Worm (Caenorhabditis elegans) whole organism, young adult: Measurements from ENCODE around the gene wapl-1.
A peak's percentile ranks its signal among the peaks of the same experiment; 100 is the strongest.

Source experiments
- B0019.2 ChIP-seq: fragments of 200-800 bp; sonication (Bioruptor generic); conservative IDR thresholded peaks from 2 replicates; pipeline ENCODE4 v1.3.6; 2022; ENCODE audit warnings: missing genetic modification reagents, missing genetic modification characterization, missing compliant biosample characterization
- B0261.1 ChIP-seq: sonication (generic microtip); optimal IDR thresholded peaks from 2 replicates; lab custom pipeline; 2016; ENCODE audit warnings: mild to moderate bottlenecking, missing genetic modification characterization, moderate library complexity, missing compliant biosample characterization
- B0336.3 ChIP-seq: fragments of 200-800 bp; sonication (Bioruptor generic); IDR thresholded peaks from 2 replicates; pipeline ENCODE4 v1.3.6; 2022; ENCODE audit warnings: missing genetic modification characterization, missing compliant biosample characterization
- C06A6.2 ChIP-seq: fragments of 200-800 bp; sonication (Bioruptor generic); conservative IDR thresholded peaks from 2 replicates; pipeline ENCODE4 v1.3.6; 2022; ENCODE audit warnings: missing genetic modification characterization, missing compliant biosample characterization
- F10E7.11 ChIP-seq: sonication (generic microtip); optimal IDR thresholded peaks from 2 replicates; lab custom pipeline; 2017; ENCODE audit warnings: mild to moderate bottlenecking, missing genetic modification characterization, moderate library complexity, missing compliant biosample characterization
- F39B2.1 ChIP-seq: fragments of 200-800 bp; sonication (Bioruptor generic); IDR thresholded peaks from 2 replicates; pipeline ENCODE4 v1.3.6; 2022; ENCODE audit warnings: missing genetic modification reagents, missing genetic modification characterization, missing compliant biosample characterization
- F49E8.2 ChIP-seq: sonication (generic microtip); optimal IDR thresholded peaks from 3 replicates; lab custom pipeline; 2017; ENCODE audit warnings: missing genetic modification characterization, mild to moderate bottlenecking, missing compliant biosample characterization, antibody characterized with exemption, moderate library complexity; ENCODE audit not compliant: insufficient read depth
- F55B11.4 ChIP-seq: sonication (generic microtip); optimal IDR thresholded peaks from 2 replicates; lab custom pipeline; 2016; ENCODE audit warnings: missing compliant biosample characterization, missing genetic modification characterization, borderline replicate concordance; ENCODE audit not compliant: insufficient read depth
- Y53G8AR.9 ChIP-seq: fragments of 200-800 bp; sonication (Bioruptor generic); conservative IDR thresholded peaks from 2 replicates; pipeline ENCODE4 v1.3.6; 2022; ENCODE audit warnings: missing genetic modification reagents, missing genetic modification characterization, missing compliant biosample characterization
- Y67H2A.10 ChIP-seq: fragments of 200-800 bp; sonication (Bioruptor generic); conservative IDR thresholded peaks from 2 replicates; pipeline ENCODE4 v1.3.6; 2022; ENCODE audit warnings: missing genetic modification reagents, missing genetic modification characterization, missing compliant biosample characterization
- Y95B8A.8 ChIP-seq: fragments of 200-800 bp; sonication (Bioruptor generic); IDR thresholded peaks from 2 replicates; pipeline ENCODE4 v1.3.6; 2022; ENCODE audit warnings: missing genetic modification reagents, missing genetic modification characterization, missing compliant biosample characterization
- ZK185.1 ChIP-seq: sonication (generic microtip); optimal IDR thresholded peaks from 2 replicates; lab custom pipeline; 2016; ENCODE audit warnings: mild to moderate bottlenecking, missing genetic modification characterization, missing compliant biosample characterization; ENCODE audit not compliant: poor library complexity, severe bottlenecking
- ama-1 ChIP-seq, 3 experiments: fragments of 150-350 bp in 1 of 3; sonication (generic microtip) in 2 of 3; optimal IDR thresholded peaks; 2 replicates each; lab custom pipeline; 2014 to 2018; ENCODE audit warnings: missing biosample characterization in 2 of 3, missing genetic modification characterization in 2 of 3, missing genetic modification reagents in 2 of 3
- athp-1 ChIP-seq: sonication (generic microtip); optimal IDR thresholded peaks from 2 replicates; lab custom pipeline; 2017; ENCODE audit warnings: mild to moderate bottlenecking, missing genetic modification characterization, missing compliant biosample characterization
- attf-5 ChIP-seq: fragments of 200-800 bp; sonication (Bioruptor generic); optimal IDR thresholded peaks from 2 replicates; lab custom pipeline; 2018; ENCODE audit warnings: mild to moderate bottlenecking, missing genetic modification characterization, missing compliant biosample characterization
- bed-1 ChIP-seq: fragments of 200-800 bp; sonication (Bioruptor generic); IDR thresholded peaks from 2 replicates; pipeline ENCODE4 v1.3.6; 2022; ENCODE audit warnings: missing genetic modification reagents, missing genetic modification characterization, missing compliant biosample characterization
- cebp-1 ChIP-seq, 2 experiments: fragments of 200-800 bp in 1 of 2; sonication (Bioruptor generic) in 1 of 2; sonication (generic microtip) in 1 of 2; IDR thresholded peaks in 1 of 2; optimal IDR thresholded peaks in 1 of 2; 2 replicates each; pipeline versions ENCODE4 v1.3.6 to Lab custom; 2017 to 2022; ENCODE audit warnings: missing compliant biosample characterization in 2 of 2, missing genetic modification characterization in 2 of 2, mild to moderate bottlenecking in 1 of 2, missing genetic modification reagents in 1 of 2, moderate library complexity in 1 of 2
- ceh-100 ChIP-seq: fragments of 200-800 bp; sonication (Bioruptor generic); IDR thresholded peaks from 2 replicates; pipeline ENCODE4 v1.3.6; 2022; ENCODE audit warnings: missing genetic modification reagents, missing genetic modification characterization, missing compliant biosample characterization
- chd-7 ChIP-seq: sonication (generic microtip); optimal IDR thresholded peaks from 2 replicates; lab custom pipeline; 2016; ENCODE audit warnings: mild to moderate bottlenecking, missing genetic modification characterization, moderate library complexity, missing compliant biosample characterization
- efl-1 ChIP-seq: fragments of 150-350 bp; optimal IDR thresholded peaks from 2 replicates; lab custom pipeline; 2014; ENCODE audit warnings: missing biosample characterization, missing genetic modification reagents, missing genetic modification characterization
- fkh-3 ChIP-seq: sonication (generic microtip); optimal IDR thresholded peaks from 2 replicates; lab custom pipeline; 2016; ENCODE audit warnings: mild to moderate bottlenecking, missing genetic modification characterization, missing compliant biosample characterization
- hlh-12 ChIP-seq: sonication (generic microtip); optimal IDR thresholded peaks from 2 replicates; lab custom pipeline; 2016; ENCODE audit warnings: missing genetic modification characterization, missing compliant biosample characterization
- hlh-26 ChIP-seq: fragments of 200-800 bp; sonication (Bioruptor generic); conservative IDR thresholded peaks from 2 replicates; pipeline ENCODE4 v1.3.6; 2022; ENCODE audit warnings: missing genetic modification reagents, missing genetic modification characterization, missing compliant biosample characterization
- hmg-1.2 ChIP-seq: fragments of 200-800 bp; sonication (Bioruptor generic); IDR thresholded peaks from 2 replicates; pipeline ENCODE4 v1.3.6; 2022; ENCODE audit warnings: missing genetic modification reagents, missing genetic modification characterization, missing compliant biosample characterization
- hmg-20 ChIP-seq: fragments of 200-800 bp; sonication (Bioruptor generic); IDR thresholded peaks from 2 replicates; pipeline ENCODE4 v1.3.6; 2022; ENCODE audit warnings: missing genetic modification reagents, missing genetic modification characterization, missing compliant biosample characterization
- let-607 ChIP-seq, 2 experiments: fragments of 200-800 bp in 1 of 2; sonication (Bioruptor generic) in 1 of 2; sonication (generic microtip) in 1 of 2; optimal IDR thresholded peaks; 2 replicates each; lab custom pipeline; 2016 to 2018; ENCODE audit warnings: mild to moderate bottlenecking in 2 of 2, missing compliant biosample characterization in 2 of 2, missing genetic modification characterization in 2 of 2, moderate library complexity in 2 of 2, missing genotype in 1 of 2
- lin-35 ChIP-seq, 3 experiments: fragments of 150-350 bp in 2 of 3; sonication (generic microtip) in 1 of 3; optimal IDR thresholded peaks; 2 replicates each; lab custom pipeline; 2014 to 2018; ENCODE audit warnings: missing biosample characterization in 3 of 3, missing genetic modification characterization in 3 of 3, missing genetic modification reagents in 3 of 3
- lsy-27 ChIP-seq: sonication (generic microtip); optimal IDR thresholded peaks from 2 replicates; lab custom pipeline; 2017; ENCODE audit warnings: missing genetic modification characterization, mild to moderate bottlenecking, missing compliant biosample characterization, antibody characterized with exemption, missing genotype, borderline replicate concordance; ENCODE audit not compliant: insufficient read depth
- madf-10 ChIP-seq: sonication (generic microtip); optimal IDR thresholded peaks from 2 replicates; lab custom pipeline; 2016; ENCODE audit warnings: mild to moderate bottlenecking, missing genetic modification characterization, missing compliant biosample characterization
- madf-8 ChIP-seq: fragments of 200-800 bp; sonication (Bioruptor generic); conservative IDR thresholded peaks from 2 replicates; pipeline ENCODE4 v1.3.6; 2022; ENCODE audit warnings: missing genetic modification reagents, missing genetic modification characterization, missing compliant biosample characterization
- nhr-27 ChIP-seq: fragments of 200-800 bp; sonication (Bioruptor generic); optimal IDR thresholded peaks from 2 replicates; lab custom pipeline; 2018; ENCODE audit warnings: mild to moderate bottlenecking, missing genetic modification characterization, moderate library complexity, missing compliant biosample characterization
- nhr-80 ChIP-seq: sonication (generic microtip); optimal IDR thresholded peaks from 2 replicates; lab custom pipeline; 2016; ENCODE audit warnings: missing genetic modification characterization, missing compliant biosample characterization
- nhr-90 ChIP-seq: sonication (generic microtip); optimal IDR thresholded peaks from 2 replicates; lab custom pipeline; 2016; ENCODE audit warnings: missing genotype, mild to moderate bottlenecking, missing genetic modification characterization, missing compliant biosample characterization
- sea-2 ChIP-seq: fragments of 200-800 bp; sonication (Bioruptor generic); IDR thresholded peaks from 2 replicates; pipeline ENCODE4 v1.3.6; 2022; ENCODE audit warnings: missing genetic modification characterization, missing compliant biosample characterization
- snpc-4 ChIP-seq, 5 experiments: fragments of 150-350 bp in 1 of 5; sonication (generic microtip) in 4 of 5; optimal IDR thresholded peaks; 2 replicates each; lab custom pipeline; 2014 to 2018; ENCODE audit warnings: missing genetic modification characterization in 5 of 5, missing biosample characterization in 3 of 5, antibody characterized with exemption in 2 of 5, mild to moderate bottlenecking in 2 of 5, missing compliant biosample characterization in 2 of 5, missing genotype in 2 of 5, moderate library complexity in 2 of 5, missing genetic modification reagents in 1 of 5
- somi-1 ChIP-seq: fragments of 200-800 bp; sonication (Bioruptor generic); optimal IDR thresholded peaks from 2 replicates; lab custom pipeline; 2018; ENCODE audit warnings: mild to moderate bottlenecking, missing genetic modification characterization, missing compliant biosample characterization
- tbp1 ChIP-seq: fragments of 200-800 bp; sonication (Bioruptor generic); optimal IDR thresholded peaks from 2 replicates; lab custom pipeline; 2018; ENCODE audit warnings: mild to moderate bottlenecking, missing genetic modification characterization, missing compliant biosample characterization
- tbx-9 ChIP-seq: sonication (generic microtip); optimal IDR thresholded peaks from 2 replicates; lab custom pipeline; 2016; ENCODE audit warnings: borderline replicate concordance, missing genetic modification characterization, inconsistent platforms, missing compliant biosample characterization
- unc-62 ChIP-seq: fragments of 150-350 bp; optimal IDR thresholded peaks from 2 replicates; lab custom pipeline; 2014; ENCODE audit warnings: missing biosample characterization, missing genetic modification reagents, missing genetic modification characterization
- zfh-2 ChIP-seq: fragments of 200-800 bp; sonication (Bioruptor generic); conservative IDR thresholded peaks from 2 replicates; pipeline ENCODE4 v1.3.6; 2022; ENCODE audit warnings: missing genetic modification reagents, missing genetic modification characterization, missing compliant biosample characterization
- zim-3 ChIP-seq: sonication (generic microtip); optimal IDR thresholded peaks from 2 replicates; lab custom pipeline; 2017; ENCODE audit warnings: mild to moderate bottlenecking, missing genetic modification characterization, moderate library complexity, missing compliant biosample characterization
- ztf-6 ChIP-seq: fragments of 200-800 bp; sonication (Bioruptor generic); IDR thresholded peaks from 2 replicates; pipeline ENCODE4 v1.3.6; 2022; ENCODE audit warnings: missing genetic modification reagents, missing genetic modification characterization, missing compliant biosample characterization

Gene wapl-1

ce11 chrIV:4395555-4395954 lies 50.0 kb downstream of the wapl-1 start:
- no peak for TF ChIP-seq C06A6.2 (GFP tag; lab: Robert Waterston, UW)
- TF ChIP-seq sea-2 (GFP tag; lab: Robert Waterston, UW), result no peak
- TF ChIP-seq Y67H2A.10 (GFP tag; lab: Robert Waterston, UW), result no peak
- no peak for TF ChIP-seq nhr-27 (tag; lab: Kevin White, UChicago)
- TF ChIP-seq F10E7.11, result no peak
- no peak for TF ChIP-seq B0019.2 (GFP tag; lab: Robert Waterston, UW)
- TF ChIP-seq hmg-20 (GFP tag; lab: Robert Waterston, UW), result no peak
- no peak for TF ChIP-seq attf-5 (GFP tag; lab: Kevin White, UChicago)
- no peak for TF ChIP-seq madf-10 (tag; lab: Kevin White, UChicago)
- TF ChIP-seq chd-7 (tag; lab: Kevin White, UChicago), result no peak
- TF ChIP-seq Y95B8A.8 (GFP tag; lab: Robert Waterston, UW), result no peak
- no peak for TF ChIP-seq hmg-1.2 (GFP tag; lab: Robert Waterston, UW)
- TF ChIP-seq F55B11.4 (tag; lab: Kevin White, UChicago), result no peak
- no peak for TF ChIP-seq F39B2.1 (GFP tag; lab: Robert Waterston, UW)
- TF ChIP-seq, all 124 proteins: peak for 0

ce11 chrIV:4393942-4394460 lies 51.5 kb downstream of the wapl-1 start, which contains the start of gene ell-1:
ell-1 (plus strand) TSS chrIV:4394410.
- TF ChIP-seq zfh-2 (GFP tag; lab: Robert Waterston, UW) (peak; percentile 61; the same call in 1 of the 2 replicates), attf-5 (GFP tag; lab: Kevin White, UChicago) (peak; percentile 36), ceh-100 (GFP tag; lab: Robert Waterston, UW) (no peak), nhr-80 (tag; lab: Kevin White, UChicago) (peak; percentile 96), hmg-1.2 (GFP tag; lab: Robert Waterston, UW) (peak; percentile 29; the same call in 1 of the 2 replicates), let-607 (tag; optimal IDR thresholded peaks at IDR 0.05; lab: Kevin White, UChicago) (peak in 1 of 2 experiments; percentile 51)

ce11 chrIV:4393488-4393887 lies 52.1 kb downstream of the wapl-1 start:
- TF ChIP-seq snpc-4 (GFP tag; optimal IDR thresholded peaks at IDR 0.05; lab: Kevin White, UChicago) (peak; percentile 6), snpc-4 (tag; optimal IDR thresholded peaks at IDR 0.05; lab: Kevin White, UChicago) (peak in 1 of 4 experiments; percentile 56), B0336.3 (GFP tag; lab: Robert Waterston, UW) (peak; percentile 29; the same call in 1 of the 2 replicates), F49E8.2 (tag; lab: Kevin White, UChicago) (peak; percentile 54), efl-1 (GFP tag; lab: Kevin White, UChicago) (no peak), Y53G8AR.9 (GFP tag; lab: Robert Waterston, UW) (peak; percentile 41; the same call in 1 of the 2 replicates), somi-1 (GFP tag; lab: Kevin White, UChicago) (no peak), madf-8 (GFP tag; lab: Robert Waterston, UW) (peak; percentile 69), nhr-90 (no peak), unc-62 (GFP tag; lab: Kevin White, UChicago) (no peak), fkh-3 (tag; lab: Kevin White, UChicago) (no peak), ZK185.1 (tag; lab: Kevin White, UChicago) (no peak), bed-1 (GFP tag; lab: Robert Waterston, UW) (no peak), hlh-12 (tag; lab: Kevin White, UChicago) (no peak), hlh-26 (GFP tag; lab: Robert Waterston, UW) (no peak), zfh-2 (GFP tag; lab: Robert Waterston, UW) (no peak), ama-1 (optimal IDR thresholded peaks at IDR 0.05; lab: Kevin White, UChicago) (no peak), ama-1 (GFP tag; optimal IDR thresholded peaks at IDR 0.05; lab: Kevin White, UChicago) (no peak), ztf-6 (GFP tag; lab: Robert Waterston, UW) (no peak), lin-35 (GFP tag; optimal IDR thresholded peaks at IDR 0.05; lab: Kevin White, UChicago) (no peak), zim-3 (tag; lab: Kevin White, UChicago) (no peak), cebp-1 (GFP tag; IDR thresholded peaks at IDR 0.05; lab: Robert Waterston, UW) (no peak), cebp-1 (tag; optimal IDR thresholded peaks at IDR 0.05; lab: Kevin White, UChicago) (no peak), B0261.1 (tag; lab: Kevin White, UChicago) (no peak), tbp1 (GFP tag; lab: Kevin White, UChicago) (peak; percentile 17), lsy-27 (tag; lab: Kevin White, UChicago) (no peak), athp-1 (tag; lab: Kevin White, UChicago) (peak; percentile 1), tbx-9 (tag; lab: Kevin White, UChicago) (no peak)
